Fruit fly (Drosophila melanogaster) whole organism, wandering third instar larva: ENCODE results near the gene Vps4.

ENCODE experiments used
- Abd-B ChIP-seq: fragments of >200 bp; optimal IDR thresholded peaks from 2 replicates; lab custom pipeline; 2017; ENCODE audit warnings: missing biosample characterization, missing genetic modification characterization
- CG32264 ChIP-seq: fragments of 200-800 bp; sonication (Bioruptor generic); optimal IDR thresholded peaks from 2 replicates; lab custom pipeline; 2016; ENCODE audit warnings: missing biosample characterization, missing genetic modification characterization
- CG9705 ChIP-seq: fragments of 200-800 bp; sonication (Bioruptor generic); optimal IDR thresholded peaks from 2 replicates; lab custom pipeline; 2018; ENCODE audit warnings: missing biosample characterization, mild to moderate bottlenecking, missing genetic modification characterization
- CrebA ChIP-seq: fragments of 200-800 bp; sonication (Bioruptor generic); optimal IDR thresholded peaks from 2 replicates; lab custom pipeline; 2016; ENCODE audit warnings: missing biosample characterization, mild to moderate bottlenecking, missing genetic modification characterization, borderline replicate concordance
- Dif ChIP-seq: fragments of 200-275, 200-300 bp; sonication (Bioruptor generic); optimal IDR thresholded peaks from 2 replicates; lab custom pipeline; 2018; ENCODE audit warnings: missing biosample characterization, missing genetic modification characterization; ENCODE audit not compliant: partially characterized antibody
- GATAd ChIP-seq: sonication (Bioruptor generic); optimal IDR thresholded peaks from 2 replicates; lab custom pipeline; 2016; ENCODE audit warnings: missing biosample characterization, missing genetic modification characterization
- Hr83 ChIP-seq: fragments of 200-300 bp; sonication (Bioruptor generic); optimal IDR thresholded peaks from 2 replicates; lab custom pipeline; 2016; ENCODE audit warnings: missing biosample characterization, mild to moderate bottlenecking, missing genetic modification characterization, moderate library complexity; ENCODE audit not compliant: poor library complexity, severe bottlenecking
- Jra ChIP-seq: sonication (Bioruptor generic); optimal IDR thresholded peaks from 2 replicates; lab custom pipeline; 2016; ENCODE audit warnings: missing biosample characterization, missing genetic modification characterization
- Myc ChIP-seq: fragments of >200 bp; optimal IDR thresholded peaks from 2 replicates; lab custom pipeline; 2017
- N ChIP-seq: fragments of >200 bp; optimal IDR thresholded peaks from 2 replicates; lab custom pipeline; 2018; ENCODE audit warnings: missing biosample characterization, missing external identifiers, missing genetic modification characterization
- OdsH ChIP-seq: fragments of 200-800 bp; sonication (Bioruptor generic); optimal IDR thresholded peaks from 2 replicates; lab custom pipeline; 2016; ENCODE audit warnings: missing biosample characterization, mild to moderate bottlenecking, missing genetic modification characterization
- Rel ChIP-seq, 2 experiments: fragments of 200-800 bp; sonication (Bioruptor generic) in 1 of 2; optimal IDR thresholded peaks; 2 replicates in 1 of 2; 3 replicates in 1 of 2; lab custom pipeline; 2016 to 2019; ENCODE audit warnings: mild to moderate bottlenecking in 2 of 2, missing biosample characterization in 2 of 2, missing genetic modification characterization in 2 of 2, moderate library complexity in 1 of 2
- Vsx2 ChIP-seq: fragments of 200-300, 225-300 bp; sonication (Bioruptor generic); optimal IDR thresholded peaks from 2 replicates; lab custom pipeline; 2018; ENCODE audit warnings: missing biosample characterization, missing genetic modification characterization; ENCODE audit not compliant: partially characterized antibody
- br ChIP-seq: fragments of 200-800 bp; sonication (Bioruptor generic); optimal IDR thresholded peaks from 2 replicates; lab custom pipeline; 2016; ENCODE audit warnings: missing biosample characterization, missing genetic modification characterization
- brk ChIP-seq: fragments of 200-800 bp; sonication (Bioruptor generic); optimal IDR thresholded peaks from 2 replicates; lab custom pipeline; 2016; ENCODE audit warnings: missing biosample characterization, mild to moderate bottlenecking, missing genetic modification characterization
- dsf ChIP-seq: sonication (Bioruptor generic); optimal IDR thresholded peaks from 2 replicates; lab custom pipeline; 2016; ENCODE audit warnings: missing biosample characterization, missing genetic modification characterization, borderline replicate concordance
- ey ChIP-seq: fragments of 200-800 bp; sonication (Bioruptor generic); optimal IDR thresholded peaks from 2 replicates; lab custom pipeline; 2016; ENCODE audit warnings: missing biosample characterization, missing genetic modification characterization
- foxo ChIP-seq, 2 experiments: fragments of 200-800 bp; sonication (Bioruptor generic); optimal IDR thresholded peaks; 2 replicates in 1 of 2; 3 replicates in 1 of 2; lab custom pipeline; 2016 to 2017; ENCODE audit warnings: missing biosample characterization in 2 of 2, missing genetic modification characterization in 2 of 2
- fru ChIP-seq: fragments of 200-800 bp; sonication (Bioruptor generic); optimal IDR thresholded peaks from 3 replicates; lab custom pipeline; 2016; ENCODE audit warnings: missing biosample characterization, mild to moderate bottlenecking, missing genetic modification characterization
- h ChIP-seq: fragments of 200-800 bp; sonication (Bioruptor generic); optimal IDR thresholded peaks from 3 replicates; lab custom pipeline; 2016; ENCODE audit warnings: missing biosample characterization, mild to moderate bottlenecking, missing genetic modification characterization
- jim ChIP-seq: fragments of 175-275, 200-325 bp; sonication (Bioruptor generic); optimal IDR thresholded peaks from 2 replicates; lab custom pipeline; 2016; ENCODE audit warnings: missing biosample characterization, mild to moderate bottlenecking, missing genetic modification characterization
- lola ChIP-seq: fragments of >200 bp; optimal IDR thresholded peaks from 2 replicates; lab custom pipeline; 2017; ENCODE audit warnings: missing biosample characterization, missing genetic modification characterization
- pan ChIP-seq: fragments of >200 bp; optimal IDR thresholded peaks from 2 replicates; lab custom pipeline; 2017
- rgr ChIP-seq: fragments of 200-800 bp; sonication (Bioruptor generic); optimal IDR thresholded peaks from 3 replicates; lab custom pipeline; 2016; ENCODE audit warnings: missing biosample characterization, mild to moderate bottlenecking, missing genetic modification characterization
- tai ChIP-seq: sonication (Bioruptor generic); optimal IDR thresholded peaks from 2 replicates; lab custom pipeline; 2016; ENCODE audit warnings: missing biosample characterization, missing genetic modification characterization
- woc ChIP-seq: sonication (Bioruptor generic); optimal IDR thresholded peaks from 2 replicates; lab custom pipeline; 2016; ENCODE audit warnings: missing biosample characterization, mild to moderate bottlenecking, missing genetic modification characterization

Vps4 gene

DNA sequence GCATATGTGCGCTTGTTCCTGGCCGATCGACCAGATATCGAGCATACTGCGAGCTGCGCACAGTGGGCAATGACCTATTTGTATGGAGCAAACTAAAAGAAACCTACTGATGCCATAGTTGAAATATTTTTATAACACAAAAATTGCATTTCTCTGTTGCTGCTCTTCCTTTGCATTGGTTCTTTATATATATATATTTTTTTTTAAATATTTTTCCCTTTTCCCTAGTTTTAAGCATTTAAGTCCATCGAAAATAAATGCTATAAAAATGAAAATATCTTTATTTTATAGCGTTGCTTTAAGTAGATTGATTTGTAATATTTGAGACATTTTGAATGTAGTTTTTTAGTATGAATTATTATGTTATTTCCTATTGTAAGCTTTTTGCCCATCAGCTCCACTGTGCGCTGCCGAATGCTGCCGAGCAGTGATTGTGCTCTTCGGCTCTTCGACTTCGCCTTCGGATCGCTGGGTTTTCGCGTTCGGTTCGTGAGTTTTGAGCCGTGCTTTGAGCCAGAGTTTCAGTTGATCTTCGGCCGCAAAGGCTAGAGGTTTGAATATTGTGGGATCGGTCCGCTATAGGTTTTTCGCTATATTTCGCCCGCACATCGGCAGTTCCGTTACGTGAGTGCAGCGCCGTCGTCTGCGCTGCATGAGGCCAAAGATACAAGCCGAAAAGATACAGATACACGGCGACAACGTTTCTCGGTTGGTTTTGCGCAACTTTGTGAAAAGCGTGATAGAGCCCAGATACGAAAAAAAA lies 3.6 kb downstream of the Vps4 start, which contains the start of gene CG6847 (continued):
- no peak for TF ChIP-seq dsf (GFP tag; lab: Kevin White, UChicago)
- TF ChIP-seq pan = no peak

DNA sequence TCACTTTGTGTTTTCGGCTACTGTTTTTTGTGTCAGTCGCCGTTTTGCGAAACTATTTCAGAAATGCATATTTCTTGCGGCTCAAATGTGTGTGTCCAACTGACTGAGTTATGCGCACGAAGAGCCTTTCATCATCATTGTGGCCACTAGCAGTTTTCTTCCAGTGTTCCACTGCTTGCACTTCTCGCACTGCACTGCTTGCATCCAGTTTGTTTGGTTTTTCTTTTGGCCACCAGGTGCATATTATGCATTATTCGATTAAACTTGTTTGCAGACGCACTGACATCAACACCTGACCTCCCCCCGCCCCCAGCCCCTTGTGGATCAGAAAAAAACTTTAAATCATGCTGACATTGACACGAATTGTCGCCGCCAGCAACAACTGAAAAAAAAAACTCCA lies 5.0 kb downstream of the Vps4 start:
- TF ChIP-seq rgr (GFP tag; lab: Kevin White, UChicago) = no peak
- no peak for TF ChIP-seq jim (GFP tag; lab: Kevin White, UChicago)
- TF ChIP-seq fru (GFP tag; lab: Kevin White, UChicago) = no peak

dm6 chrX:17914508-17914907 lies 7.0 kb downstream of the Vps4 start:
- peak; percentile 7 for TF ChIP-seq h (GFP tag; lab: Kevin White, UChicago)
- TF ChIP-seq fru (GFP tag; lab: Kevin White, UChicago) = peak; percentile 9
- TF ChIP-seq CG32264 (GFP tag; lab: Kevin White, UChicago) = no peak
- peak in 1 of 2 experiments; percentile 5 for TF ChIP-seq foxo (GFP tag; optimal IDR thresholded peaks at IDR 0.05; lab: Kevin White, UChicago)

- no peak for TF ChIP-seq foxo (GFP tag; optimal IDR thresholded peaks at IDR 0.05; lab: Kevin White, UChicago)
- TF ChIP-seq dsf (GFP tag; lab: Kevin White, UChicago) = no peak
- TF ChIP-seq Myc = no peak
- TF ChIP-seq N (GFP tag; lab: Kevin White, UChicago) = no peak
- TF ChIP-seq Abd-B (GFP tag; lab: Kevin White, UChicago) = no peak
- TF ChIP-seq Vsx2 (GFP tag; lab: Kevin White, UChicago) = no peak
- TF ChIP-seq tai (GFP tag; lab: Kevin White, UChicago) = no peak
- no peak for TF ChIP-seq CrebA (GFP tag; lab: Kevin White, UChicago)
- TF ChIP-seq woc (GFP tag; lab: Kevin White, UChicago) = no peak
- no peak for TF ChIP-seq br (GFP tag; lab: Kevin White, UChicago)
- no peak for TF ChIP-seq GATAd
- TF ChIP-seq Rel (GFP tag; optimal IDR thresholded peaks at IDR 0.05; lab: Kevin White, UChicago) = no peak
- no peak for TF ChIP-seq Rel (tag; optimal IDR thresholded peaks at IDR 0.05; lab: Kevin White, UChicago)
- TF ChIP-seq lola (GFP tag; lab: Kevin White, UChicago) = no peak
- TF ChIP-seq fru (GFP tag; lab: Kevin White, UChicago) = no peak
- TF ChIP-seq rgr (GFP tag; lab: Kevin White, UChicago) = no peak
- TF ChIP-seq OdsH (GFP tag; lab: Kevin White, UChicago) = no peak
- no peak for TF ChIP-seq ey (GFP tag; lab: Kevin White, UChicago)
These were observed 8.4 kb downstream of the Vps4 start for dm6 chrX:17915929-17916328.

dm6 chrX:17917564-17918233 lies 10.2 kb downstream of the Vps4 start:
- TF ChIP-seq Vsx2 (GFP tag; lab: Kevin White, UChicago) (peak; percentile 65), lola (GFP tag; lab: Kevin White, UChicago) (no peak)

- TF ChIP-seq N (GFP tag; lab: Kevin White, UChicago) = no peak
- TF ChIP-seq Rel (GFP tag; optimal IDR thresholded peaks at IDR 0.05; lab: Kevin White, UChicago) = no peak
- no peak for TF ChIP-seq Rel (tag; optimal IDR thresholded peaks at IDR 0.05; lab: Kevin White, UChicago)
- TF ChIP-seq pan = no peak
- no peak for TF ChIP-seq Jra (GFP tag; lab: Kevin White, UChicago)
- TF ChIP-seq Hr83 (GFP tag; lab: Kevin White, UChicago) = no peak
- TF ChIP-seq jim (GFP tag; lab: Kevin White, UChicago) = no peak
- TF ChIP-seq Abd-B (GFP tag; lab: Kevin White, UChicago) = no peak
- no peak for TF ChIP-seq brk (GFP tag; lab: Kevin White, UChicago)
- TF ChIP-seq foxo (GFP tag; optimal IDR thresholded peaks at IDR 0.05; lab: Kevin White, UChicago) = no peak
- TF ChIP-seq GATAd = no peak
- TF ChIP-seq tai (GFP tag; lab: Kevin White, UChicago) = no peak
- TF ChIP-seq Vsx2 (GFP tag; lab: Kevin White, UChicago) = no peak
- TF ChIP-seq fru (GFP tag; lab: Kevin White, UChicago) = no peak
- TF ChIP-seq OdsH (GFP tag; lab: Kevin White, UChicago) = no peak
- no peak for TF ChIP-seq h (GFP tag; lab: Kevin White, UChicago)
- TF ChIP-seq lola (GFP tag; lab: Kevin White, UChicago) = no peak
- TF ChIP-seq Dif (GFP tag; lab: Kevin White, UChicago) = no peak
- no peak for TF ChIP-seq CG9705 (GFP tag; lab: Kevin White, UChicago)
- TF ChIP-seq, all 38 proteins: peak for 0
These were observed 16.5 kb downstream of the Vps4 start for dm6 chrX:17924034-17924433.
